Worm (Caenorhabditis elegans) whole organism, L4 larva: ENCODE results near the gene ten-1.

Experiments used
- D1046.2 ChIP-seq: fragments of 200-800 bp; sonication (Bioruptor generic); IDR thresholded peaks from 2 replicates; pipeline ENCODE4 v1.3.6; 2022; ENCODE audit warnings: missing genetic modification characterization, missing compliant biosample characterization
- F44E2.7 ChIP-seq: fragments of 200-800 bp; sonication (Bioruptor generic); IDR thresholded peaks from 2 replicates; pipeline ENCODE4 v2.1.2; 2022; ENCODE audit warnings: missing genetic modification characterization, missing compliant biosample characterization
- T20F7.1 ChIP-seq: fragments of 200-800 bp; sonication (Bioruptor generic); optimal IDR thresholded peaks from 2 replicates; lab custom pipeline; 2018; ENCODE audit warnings: mild to moderate bottlenecking, missing genetic modification characterization, missing compliant biosample characterization
- T26A8.4 ChIP-seq: fragments of 200-800 bp; sonication (Bioruptor generic); IDR thresholded peaks from 2 replicates; pipeline ENCODE4 v1.3.6; 2022; ENCODE audit warnings: missing genetic modification characterization, missing compliant biosample characterization
- Y105C5A.15 ChIP-seq: fragments of 200-800 bp; sonication (Bioruptor generic); IDR thresholded peaks from 2 replicates; pipeline ENCODE4 v1.3.6; 2022; ENCODE audit warnings: missing genetic modification characterization, missing compliant biosample characterization
- Y48G9A.11 ChIP-seq: fragments of 200-800 bp; sonication (Bioruptor generic); IDR thresholded peaks from 2 replicates; pipeline ENCODE4 v1.3.6; 2022; ENCODE audit warnings: missing genetic modification reagents, missing genetic modification characterization, missing compliant biosample characterization
- ZK337.2 ChIP-seq: fragments of 200-800 bp; sonication (Bioruptor generic); IDR thresholded peaks from 2 replicates; pipeline ENCODE4 v1.3.6; 2022; ENCODE audit warnings: missing genetic modification reagents, missing genetic modification characterization, missing compliant biosample characterization
- ZK546.5 ChIP-seq, 2 experiments: sonication (generic microtip); optimal IDR thresholded peaks; 2 replicates each; lab custom pipeline; 2017; ENCODE audit warnings: missing biosample characterization in 2 of 2, missing genetic modification characterization in 2 of 2
- aha-1 ChIP-seq: fragments of 150-350 bp; peaks from one replicate; lab custom pipeline; 2014; ENCODE audit warnings: missing biosample characterization, missing genetic modification characterization
- aly-2 ChIP-seq: sonication (generic microtip); optimal IDR thresholded peaks from 2 replicates; lab custom pipeline; 2018; ENCODE audit warnings: missing biosample characterization, missing genetic modification characterization
- ceh-32 ChIP-seq: sonication (generic microtip); optimal IDR thresholded peaks from 2 replicates; lab custom pipeline; 2016; ENCODE audit warnings: mild to moderate bottlenecking, missing genetic modification characterization, missing compliant biosample characterization; ENCODE audit not compliant: poor library complexity
- ces-1 ChIP-seq: fragments of 150-350 bp; sonication (generic microtip); optimal IDR thresholded peaks from 4 replicates; lab custom pipeline; 2014; ENCODE audit warnings: missing biosample characterization, missing genetic modification reagents, missing genetic modification characterization
- cey-2 ChIP-seq: sonication (generic microtip); optimal IDR thresholded peaks from 3 replicates; lab custom pipeline; 2017; ENCODE audit warnings: missing genetic modification characterization, mild to moderate bottlenecking, missing compliant biosample characterization, antibody characterized with exemption, borderline replicate concordance; ENCODE audit not compliant: insufficient read depth
- daf-19 ChIP-seq: fragments of 200-800 bp; sonication (Bioruptor generic); conservative IDR thresholded peaks from 2 replicates; pipeline ENCODE4 v1.3.6; 2022; ENCODE audit warnings: missing genetic modification characterization, missing compliant biosample characterization
- daf-8 ChIP-seq: fragments of 200-800 bp; sonication (Bioruptor generic); IDR thresholded peaks from 2 replicates; pipeline ENCODE4 v1.3.6; 2022; ENCODE audit warnings: missing genetic modification characterization, missing compliant biosample characterization
- dve-1 ChIP-seq: sonication (generic microtip); optimal IDR thresholded peaks from 2 replicates; lab custom pipeline; 2017; ENCODE audit warnings: antibody characterized with exemption, mild to moderate bottlenecking, missing genetic modification characterization, missing compliant biosample characterization; ENCODE audit not compliant: insufficient read depth
- hif-1 ChIP-seq, 2 experiments: sonication (generic microtip); optimal IDR thresholded peaks; 2 replicates each; lab custom pipeline; 2016 to 2017; ENCODE audit warnings: missing compliant biosample characterization in 2 of 2, missing genetic modification characterization in 2 of 2, missing genetic modification reagents in 2 of 2, missing genotype in 2 of 2, mild to moderate bottlenecking in 1 of 2
- hlh-30 ChIP-seq: sonication (generic microtip); optimal IDR thresholded peaks from 2 replicates; lab custom pipeline; 2017; ENCODE audit warnings: antibody characterized with exemption, mild to moderate bottlenecking, missing genetic modification characterization, missing compliant biosample characterization; ENCODE audit not compliant: insufficient read depth
- jun-1 ChIP-seq: fragments of 150-350 bp; optimal IDR thresholded peaks from 2 replicates; lab custom pipeline; 2014; ENCODE audit warnings: missing biosample characterization, missing genetic modification reagents, missing genetic modification characterization
- lin-1 ChIP-seq: fragments of 200-800 bp; sonication (Bioruptor generic); IDR thresholded peaks from 2 replicates; pipeline ENCODE4 v1.3.6; 2022; ENCODE audit warnings: missing genetic modification reagents, missing genetic modification characterization, missing compliant biosample characterization
- lir-3 ChIP-seq: sonication (generic microtip); optimal IDR thresholded peaks from 2 replicates; lab custom pipeline; 2016; ENCODE audit warnings: mild to moderate bottlenecking, missing genetic modification characterization, missing compliant biosample characterization
- lsy-2 ChIP-seq, 2 experiments: fragments of 150-350 bp in 1 of 2; sonication (generic microtip) in 1 of 2; optimal IDR thresholded peaks; 2 replicates each; lab custom pipeline; 2014 to 2017; ENCODE audit warnings: missing biosample characterization in 2 of 2, missing genetic modification characterization in 2 of 2
- madf-5 ChIP-seq, 2 experiments: fragments of 200-800 bp; sonication (Bioruptor generic); IDR thresholded peaks; 2 replicates each; pipeline ENCODE4 v1.3.6; 2022; ENCODE audit warnings: missing compliant biosample characterization in 2 of 2, missing genetic modification characterization in 2 of 2
- mep-1 ChIP-seq: fragments of 150-350 bp; sonication (generic microtip); optimal IDR thresholded peaks from 3 replicates; lab custom pipeline; 2014; ENCODE audit warnings: missing biosample characterization, missing genetic modification characterization
- mxl-2 ChIP-seq: fragments of 200-800 bp; sonication (Bioruptor generic); conservative IDR thresholded peaks from 2 replicates; pipeline ENCODE4 v1.3.6; 2022; ENCODE audit warnings: missing genetic modification reagents, missing genetic modification characterization, missing compliant biosample characterization
- nhr-102 ChIP-seq: sonication (generic microtip); optimal IDR thresholded peaks from 2 replicates; lab custom pipeline; 2016; ENCODE audit warnings: mild to moderate bottlenecking, missing genetic modification characterization, moderate library complexity, missing compliant biosample characterization
- nhr-11 ChIP-seq: fragments of 150-350 bp; optimal IDR thresholded peaks from 2 replicates; lab custom pipeline; 2014; ENCODE audit warnings: missing biosample characterization, missing genetic modification characterization
- php-3 ChIP-seq: fragments of 200-800 bp; sonication (Bioruptor generic); IDR thresholded peaks from 2 replicates; pipeline ENCODE4 v1.3.6; 2022; ENCODE audit warnings: missing genetic modification reagents, missing genetic modification characterization, missing compliant biosample characterization
- saeg-2 ChIP-seq: fragments of 200-800 bp; sonication (Bioruptor generic); IDR thresholded peaks from 2 replicates; pipeline ENCODE4 v1.3.6; 2022; ENCODE audit warnings: missing genetic modification reagents, missing genetic modification characterization, missing compliant biosample characterization
- sdz-12 ChIP-seq: fragments of 200-800 bp; sonication (Bioruptor generic); optimal IDR thresholded peaks from 2 replicates; lab custom pipeline; 2018; ENCODE audit warnings: mild to moderate bottlenecking, missing genetic modification characterization, missing compliant biosample characterization
- snpc-1.2 ChIP-seq: fragments of 200-800 bp; sonication (Bioruptor generic); IDR thresholded peaks from 2 replicates; pipeline ENCODE4 v1.3.6; 2022; ENCODE audit warnings: missing genetic modification reagents, missing genetic modification characterization, missing compliant biosample characterization
- unc-130 ChIP-seq: sonication (generic microtip); optimal IDR thresholded peaks from 2 replicates; lab custom pipeline; 2016; ENCODE audit warnings: missing genetic modification reagents, missing genetic modification characterization, missing compliant biosample characterization
- unc-39 ChIP-seq: sonication (generic microtip); optimal IDR thresholded peaks from 2 replicates; lab custom pipeline; 2017; ENCODE audit warnings: missing biosample characterization, missing genetic modification characterization
- unc-62 ChIP-seq, 3 experiments: fragments of 150-350 bp in 1 of 3; sonication (generic microtip); optimal IDR thresholded peaks in 2 of 3; peaks in 1 of 3; 1 replicate in 1 of 3; 2 replicates in 2 of 3; lab custom pipeline; 2014 to 2017; ENCODE audit warnings: missing biosample characterization in 3 of 3, missing genetic modification characterization in 3 of 3, missing genetic modification reagents in 3 of 3, missing genotype in 1 of 3
- zfp-3 ChIP-seq: fragments of 200-800 bp; sonication (Bioruptor generic); conservative IDR thresholded peaks from 2 replicates; pipeline ENCODE4 v1.3.6; 2022; ENCODE audit warnings: missing genetic modification reagents, missing genetic modification characterization, missing compliant biosample characterization
- zip-11 ChIP-seq: fragments of 200-800 bp; sonication (Bioruptor generic); IDR thresholded peaks from 2 replicates; pipeline ENCODE4 v1.3.6; 2022; ENCODE audit warnings: missing genetic modification characterization, missing compliant biosample characterization
- zip-2 ChIP-seq: fragments of 150-350 bp; optimal IDR thresholded peaks from 2 replicates; lab custom pipeline; 2014; ENCODE audit warnings: missing biosample characterization, missing genetic modification characterization

Gene ten-1

DNA sequence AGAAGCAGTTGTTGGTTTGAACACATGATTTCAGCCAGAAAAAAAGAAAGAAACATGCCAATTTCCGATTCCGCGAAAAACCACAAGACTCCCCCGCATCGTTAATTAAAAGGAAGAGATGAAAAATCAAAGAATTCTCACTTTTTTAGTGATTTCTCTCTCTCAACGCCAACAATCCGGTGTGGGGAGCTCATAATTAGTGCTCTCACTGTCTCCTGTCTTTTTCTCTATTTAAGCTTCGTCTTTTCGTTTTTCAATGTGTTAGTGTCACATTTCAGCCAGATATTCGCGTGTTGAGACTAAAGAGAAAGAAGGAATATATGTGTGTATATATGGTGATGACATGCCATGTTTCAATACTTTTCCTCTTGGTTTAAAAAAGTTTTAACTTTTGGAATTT, 53.0 kb downstream of the ten-1 start (continued):
- no peak for TF ChIP-seq ces-1
- TF ChIP-seq aly-2 (tag; lab: Kevin White, UChicago) = no peak
- TF ChIP-seq lin-1 = no peak
- no peak for TF ChIP-seq ZK546.5 (tag; optimal IDR thresholded peaks at IDR 0.05; lab: Kevin White, UChicago)
- TF ChIP-seq snpc-1.2 = no peak
- peak; percentile 48 for TF ChIP-seq mep-1
- TF ChIP-seq aha-1 (tag; lab: Kevin White, UChicago) = no peak
- TF ChIP-seq zfp-3 (GFP tag; lab: Robert Waterston, UW) = no peak
- TF ChIP-seq php-3 (GFP tag; lab: Robert Waterston, UW) = no peak
- TF ChIP-seq ZK337.2 (GFP tag; lab: Robert Waterston, UW) = 0 out of 2 replicates have a peak, but pooled peaks have one; percentile 12
- TF ChIP-seq lsy-2 (tag; optimal IDR thresholded peaks at IDR 0.05; lab: Kevin White, UChicago) = peak; percentile 5 to 64
- TF ChIP-seq daf-8 = no peak
- TF ChIP-seq cey-2 (tag; lab: Kevin White, UChicago) = no peak
- TF ChIP-seq D1046.2 = no peak
- no peak for TF ChIP-seq dve-1 (tag; lab: Kevin White, UChicago)
- no peak for TF ChIP-seq zip-2 (tag; lab: Kevin White, UChicago)

DNA sequence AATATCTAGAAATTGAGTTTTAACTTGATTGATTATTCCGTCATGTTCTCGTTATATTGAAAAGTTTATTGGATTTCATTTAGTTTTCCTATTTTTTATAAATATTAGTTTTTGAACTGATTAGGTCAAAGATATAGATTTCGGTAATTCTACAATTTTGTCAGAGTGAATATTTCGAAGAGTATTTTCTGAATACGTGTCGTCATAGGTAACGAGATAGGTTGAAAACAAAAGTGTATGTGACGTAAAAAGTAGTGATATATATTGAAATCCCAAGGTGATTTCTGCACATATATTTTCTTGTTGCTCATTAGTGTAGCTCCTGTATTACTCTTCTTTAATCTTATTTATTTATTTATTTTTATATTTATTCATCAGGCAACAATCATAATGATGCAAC, 60.1 kb downstream of the ten-1 start, which contains the start of gene K04C2.7:
TSS of gene K04C2.7 (plus strand) at position 301 of the 400 bp plus-strand sequence.
- TF ChIP-seq zip-11 (GFP tag; lab: Robert Waterston, UW) = no peak
- no peak for TF ChIP-seq jun-1 (tag; lab: Kevin White, UChicago)
- TF ChIP-seq lir-3 = no peak
- TF ChIP-seq T26A8.4 (GFP tag; lab: Robert Waterston, UW) = no peak
- TF ChIP-seq cey-2 (tag; lab: Kevin White, UChicago) = no peak
- no peak for TF ChIP-seq mxl-2 (GFP tag; lab: Robert Waterston, UW)
- TF ChIP-seq nhr-102 (tag; lab: Kevin White, UChicago) = no peak
- no peak for TF ChIP-seq daf-19
- no peak for TF ChIP-seq hif-1 (tag; optimal IDR thresholded peaks at IDR 0.05; lab: Kevin White, UChicago)
- TF ChIP-seq ces-1 = no peak
- TF ChIP-seq unc-39 = no peak
- TF ChIP-seq zip-2 (tag; lab: Kevin White, UChicago) = no peak
- no peak for TF ChIP-seq saeg-2 (GFP tag; lab: Robert Waterston, UW)
- no peak for TF ChIP-seq F44E2.7 (GFP tag; lab: Robert Waterston, UW)
- no peak for TF ChIP-seq T20F7.1 (GFP tag; lab: Kevin White, UChicago)
- no peak for TF ChIP-seq ceh-32 (tag; lab: Kevin White, UChicago)
- no peak for TF ChIP-seq nhr-11 (tag; lab: Kevin White, UChicago)
- no peak for TF ChIP-seq hlh-30 (tag; lab: Kevin White, UChicago)
- no peak for TF ChIP-seq Y105C5A.15

DNA sequence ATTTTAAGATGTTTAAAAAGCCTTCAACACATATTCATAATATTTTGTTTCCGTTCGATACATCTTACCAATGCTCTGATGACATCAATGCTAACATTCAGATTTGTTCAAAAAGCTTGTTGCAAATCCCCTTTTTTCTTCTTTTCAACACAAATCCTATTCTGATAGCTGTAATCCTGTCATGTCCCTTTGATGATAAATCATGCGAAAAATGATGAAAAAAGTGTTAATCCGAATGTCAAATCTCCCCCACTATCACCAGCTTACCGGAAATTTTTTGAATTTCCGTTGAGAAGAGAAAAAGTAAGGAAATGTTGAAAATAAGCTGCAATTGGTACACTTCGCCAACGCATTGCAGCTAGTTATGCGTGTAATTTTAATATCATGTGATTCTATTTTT, 61.0 kb downstream of the ten-1 start:
- TF ChIP-seq unc-62 (GFP tag; optimal IDR thresholded peaks at IDR 0.05 in 1 of 2; lab: Kevin White, UChicago) = peak in 1 of 2 experiments; percentile 85
- TF ChIP-seq unc-62 (tag; optimal IDR thresholded peaks at IDR 0.05; lab: Kevin White, UChicago) = no peak
- TF ChIP-seq ces-1 = no peak
- no peak for TF ChIP-seq madf-5 (GFP tag; IDR thresholded peaks at IDR 0.05; lab: Robert Waterston, UW)
- TF ChIP-seq sdz-12 (GFP tag; lab: Kevin White, UChicago) = no peak
- no peak for TF ChIP-seq unc-130 (GFP tag; lab: Kevin White, UChicago)

DNA sequence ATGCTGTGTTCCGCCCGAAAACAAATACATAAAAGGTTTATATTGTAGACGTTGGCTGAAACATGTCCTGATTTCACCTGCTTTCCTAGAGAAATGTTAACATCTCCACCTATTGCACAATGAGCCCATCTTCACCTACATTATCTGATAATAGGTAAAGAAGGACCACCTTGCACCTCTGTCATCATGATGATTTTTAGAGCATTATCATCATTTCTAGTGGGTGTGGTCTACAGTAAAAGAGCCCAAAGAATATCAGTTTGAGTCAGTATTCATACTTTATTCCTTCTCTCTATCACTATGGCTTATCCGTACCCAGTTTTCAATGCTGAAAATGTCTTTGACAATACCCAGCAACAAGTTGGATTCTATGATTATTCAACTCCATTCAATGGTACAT, 63.5 kb downstream of the ten-1 start, which contains the start of gene med-2:
TSS of gene med-2 (plus strand) at position 301 of the 400 bp plus-strand sequence.
- TF ChIP-seq Y48G9A.11 (GFP tag; lab: Robert Waterston, UW) (no peak), unc-62 (GFP tag; optimal IDR thresholded peaks at IDR 0.05 in 1 of 2; lab: Kevin White, UChicago) (peak in 1 of 2 experiments; percentile 67), unc-62 (tag; optimal IDR thresholded peaks at IDR 0.05; lab: Kevin White, UChicago) (no peak)
